ENCODE assay signal across 5 fruit fly cellular contexts in genomic region chr3R:21205680-21206326, dm6.
TF ChIP-seq lines count a peak whose summit lies in the region.

No protein-coding gene starts in this region.

- TF ChIP-seq CTCF in whole organism, embryonic (GFP tag; optimal IDR thresholded peaks at IDR 0.05; lab: Kevin White, UChicago) = peak; percentile 14

TF ChIP-seq in whole organism, adult, 20 proteins besides CTCF, POLR2A, EP300 and RAD21:
- TF ChIP-seq CG1620 (GFP tag; optimal IDR thresholded peaks at IDR 0.05; lab: Kevin White, UChicago) (no peak), CG11617 (GFP tag; optimal IDR thresholded peaks at IDR 0.05; lab: Kevin White, UChicago) (no peak), cic (GFP tag; optimal IDR thresholded peaks at IDR 0.05; lab: Kevin White, UChicago) (no peak), CG5204 (GFP tag; optimal IDR thresholded peaks at IDR 0.05; lab: Kevin White, UChicago) (no peak), CG12768 (GFP tag; optimal IDR thresholded peaks at IDR 0.05; lab: Kevin White, UChicago) (peak; percentile 5), CG33017 (tag; optimal IDR thresholded peaks at IDR 0.05; lab: Kevin White, UChicago) (no peak), CG14711 (tag; optimal IDR thresholded peaks at IDR 0.05; lab: Kevin White, UChicago) (no peak), pad (GFP tag; optimal IDR thresholded peaks at IDR 0.05; lab: Kevin White, UChicago) (no peak), bab1 (GFP tag; optimal IDR thresholded peaks at IDR 0.05; lab: Kevin White, UChicago) (no peak), tj (GFP tag; optimal IDR thresholded peaks at IDR 0.05; lab: Kevin White, UChicago) (peak; percentile 5), Crg-1 (GFP tag; optimal IDR thresholded peaks at IDR 0.05; lab: Kevin White, UChicago) (no peak), CG7045 (GFP tag; optimal IDR thresholded peaks at IDR 0.05; lab: Kevin White, UChicago) (no peak), Hr96 (GFP tag; optimal IDR thresholded peaks at IDR 0.05; lab: Kevin White, UChicago) (no peak), CG7101 (tag; optimal IDR thresholded peaks at IDR 0.05; lab: Kevin White, UChicago) (no peak), kay (GFP tag; lab: Kevin White, UChicago; ENCODE audit: borderline replicate concordance) (no peak)
TF ChIP-seq in whole organism, adult: peak in this region for 2.

TF ChIP-seq in whole organism, embryonic, 481 proteins besides CTCF, POLR2A, EP300 and RAD21 (continues in another document):
- TF ChIP-seq dmrt11E (tag; optimal IDR thresholded peaks at IDR 0.05; lab: Kevin White, UChicago) = peak; percentile 5
- TF ChIP-seq CG13894 (tag; optimal IDR thresholded peaks at IDR 0.05; lab: Kevin White, UChicago) = no peak
- no peak for TF ChIP-seq lov (optimal IDR thresholded peaks at IDR 0.05; lab: Kevin White, UChicago)
- TF ChIP-seq lov (GFP tag; IDR thresholded peaks at IDR 0.05; lab: Robert Waterston, UW) = peak; percentile 61; the same call in 1 of the 3 replicates
- no peak for TF ChIP-seq Bdp1 (GFP tag; optimal IDR thresholded peaks at IDR 0.05; lab: Kevin White, UChicago)
- TF ChIP-seq Sox102F (GFP tag; optimal IDR thresholded peaks at IDR 0.05; lab: Kevin White, UChicago) = peak; percentile 38
- peak; percentile 57 for TF ChIP-seq sisA (GFP tag; IDR thresholded peaks at IDR 0.05; lab: Robert Waterston, UW)
- no peak for TF ChIP-seq prd (optimal IDR thresholded peaks at IDR 0.05; lab: Kevin White, UChicago)
- peak; percentile 21; the same call in 1 of the 3 replicates for TF ChIP-seq prd (GFP tag; IDR thresholded peaks at IDR 0.05; lab: Robert Waterston, UW)
- TF ChIP-seq CG7357 (GFP tag; IDR thresholded peaks at IDR 0.05; lab: Robert Waterston, UW) = peak; percentile 21; the same call in 1 of the 3 replicates
- TF ChIP-seq CG14710 (tag; optimal IDR thresholded peaks at IDR 0.05; lab: Kevin White, UChicago) = peak; percentile 45
- TF ChIP-seq nau (GFP tag; optimal IDR thresholded peaks at IDR 0.05; lab: Kevin White, UChicago) = peak; percentile 58
- TF ChIP-seq CG15479 (GFP tag; optimal IDR thresholded peaks at IDR 0.05; lab: Kevin White, UChicago) = no peak
- TF ChIP-seq CG17361 (GFP tag; IDR thresholded peaks at IDR 0.05; lab: Robert Waterston, UW) = peak; percentile 78
- TF ChIP-seq fd96Cb (tag; optimal IDR thresholded peaks at IDR 0.05; lab: Kevin White, UChicago) = peak; percentile 39
- peak; percentile 15 for TF ChIP-seq CG6654 (GFP tag; optimal IDR thresholded peaks at IDR 0.05; lab: Kevin White, UChicago)
- no peak for TF ChIP-seq disco-r (GFP tag; optimal IDR thresholded peaks at IDR 0.05; lab: Kevin White, UChicago)
- peak; percentile 28; the same call in 1 of the 2 replicates for TF ChIP-seq onecut (GFP tag; IDR thresholded peaks at IDR 0.05; lab: Robert Waterston, UW)
- peak; percentile 15 for TF ChIP-seq tin (GFP tag; optimal IDR thresholded peaks at IDR 0.05; lab: Kevin White, UChicago)

TF ChIP-seq in whole organism, prepupa, 60 proteins besides CTCF, POLR2A, EP300 and RAD21 (continues in another document):
- TF ChIP-seq OdsH (GFP tag; optimal IDR thresholded peaks at IDR 0.05; lab: Kevin White, UChicago) = peak; percentile 80
- peak; percentile 94 for TF ChIP-seq CG32006 (GFP tag; optimal IDR thresholded peaks at IDR 0.05; lab: Kevin White, UChicago)
- TF ChIP-seq dsx (GFP tag; optimal IDR thresholded peaks at IDR 0.05; lab: Kevin White, UChicago; ENCODE audit: poor library complexity, severe bottlenecking) = peak; percentile 38
- TF ChIP-seq Gug (GFP tag; IDR thresholded peaks at IDR 0.05; lab: Robert Waterston, UW) = peak; percentile 84
- peak; percentile 64 for TF ChIP-seq CG34406 (GFP tag; optimal IDR thresholded peaks at IDR 0.05; lab: Kevin White, UChicago)
- TF ChIP-seq CG3032 (tag; optimal IDR thresholded peaks at IDR 0.05; lab: Kevin White, UChicago) = peak; percentile 64
- TF ChIP-seq CG8119 (GFP tag; IDR thresholded peaks at IDR 0.05; lab: Robert Waterston, UW) = peak; percentile 91
- peak; percentile 46 for TF ChIP-seq CG11902 (GFP tag; optimal IDR thresholded peaks at IDR 0.05; lab: Kevin White, UChicago)
- peak; percentile 78 for TF ChIP-seq achi (GFP tag; optimal IDR thresholded peaks at IDR 0.05; lab: Kevin White, UChicago)
- TF ChIP-seq CG1621 (tag; optimal IDR thresholded peaks at IDR 0.05; lab: Kevin White, UChicago) = peak; percentile 70
- TF ChIP-seq ss (GFP tag; optimal IDR thresholded peaks at IDR 0.05; lab: Kevin White, UChicago) = no peak
- peak; percentile 44 for TF ChIP-seq CG31627 (GFP tag; optimal IDR thresholded peaks at IDR 0.05; lab: Kevin White, UChicago)
- TF ChIP-seq salr (GFP tag; optimal IDR thresholded peaks at IDR 0.05; lab: Kevin White, UChicago) = peak; percentile 42 to 69
- TF ChIP-seq CG8319 (GFP tag; optimal IDR thresholded peaks at IDR 0.05; lab: Kevin White, UChicago) = peak; percentile 47
- TF ChIP-seq Smox (GFP tag; optimal IDR thresholded peaks at IDR 0.05; lab: Kevin White, UChicago) = no peak
- peak; percentile 15 for TF ChIP-seq cyc (GFP tag; optimal IDR thresholded peaks at IDR 0.05; lab: Kevin White, UChicago)
- TF ChIP-seq Lpt (GFP tag; optimal IDR thresholded peaks at IDR 0.05; lab: Kevin White, UChicago) = peak; percentile 84
- peak; percentile 66 for TF ChIP-seq CG6808 (GFP tag; optimal IDR thresholded peaks at IDR 0.05; lab: Kevin White, UChicago)
- TF ChIP-seq vri (GFP tag; optimal IDR thresholded peaks at IDR 0.05; lab: Kevin White, UChicago) = peak; percentile 12
- TF ChIP-seq CG10631 (GFP tag; optimal IDR thresholded peaks at IDR 0.05; lab: Kevin White, UChicago) = peak; percentile 75

TF ChIP-seq in whole organism, pupa, 21 proteins besides CTCF, POLR2A, EP300 and RAD21:
- peak; percentile 85 for TF ChIP-seq CG8301 (tag; optimal IDR thresholded peaks at IDR 0.05; lab: Kevin White, UChicago)
- TF ChIP-seq CG9948 (tag; optimal IDR thresholded peaks at IDR 0.05; lab: Kevin White, UChicago) = peak; percentile 69
- peak; percentile 99 for TF ChIP-seq EcR (GFP tag; optimal IDR thresholded peaks at IDR 0.05; lab: Kevin White, UChicago)
- peak; percentile 90 for TF ChIP-seq CG4496 (GFP tag; IDR thresholded peaks at IDR 0.05; lab: Robert Waterston, UW)
- peak; percentile 51 for TF ChIP-seq CG34367 (tag; optimal IDR thresholded peaks at IDR 0.05; lab: Kevin White, UChicago)
- peak; percentile 83 for TF ChIP-seq Pif1A (GFP tag; optimal IDR thresholded peaks at IDR 0.05; lab: Kevin White, UChicago)
- TF ChIP-seq gl (tag; optimal IDR thresholded peaks at IDR 0.05; lab: Kevin White, UChicago) = no peak
- peak; percentile 70 for TF ChIP-seq CG12605 (GFP tag; IDR thresholded peaks at IDR 0.05; lab: Robert Waterston, UW)
- peak; percentile 73 for TF ChIP-seq CG17806 (tag; optimal IDR thresholded peaks at IDR 0.05; lab: Kevin White, UChicago)
- no peak for TF ChIP-seq D1 (tag; optimal IDR thresholded peaks at IDR 0.05; lab: Kevin White, UChicago)
- TF ChIP-seq Ets98B (GFP tag; IDR thresholded peaks at IDR 0.05; lab: Robert Waterston, UW) = peak; percentile 86
- TF ChIP-seq CG14655 (GFP tag; optimal IDR thresholded peaks at IDR 0.05; lab: Kevin White, UChicago) = peak; percentile 92
- peak; percentile 50; the same call in 1 of the 2 replicates for TF ChIP-seq CG10348 (GFP tag; IDR thresholded peaks at IDR 0.05; lab: Robert Waterston, UW)
- TF ChIP-seq CG32121 (GFP tag; IDR thresholded peaks at IDR 0.05; lab: Robert Waterston, UW) = peak; percentile 80
- TF ChIP-seq Pif1B (GFP tag; optimal IDR thresholded peaks at IDR 0.05; lab: Kevin White, UChicago) = peak; percentile 47
- peak; percentile 17 for TF ChIP-seq Snoo (tag; optimal IDR thresholded peaks at IDR 0.05; lab: Kevin White, UChicago)
- TF ChIP-seq fd96Ca (GFP tag; IDR thresholded peaks at IDR 0.05; lab: Robert Waterston, UW) = peak; percentile 95
- peak; percentile 99 for TF ChIP-seq CG13204 (GFP tag; optimal IDR thresholded peaks at IDR 0.05; lab: Kevin White, UChicago)
- TF ChIP-seq CG8159 (tag; optimal IDR thresholded peaks at IDR 0.05; lab: Kevin White, UChicago) = no peak
- TF ChIP-seq CG15710 (tag; optimal IDR thresholded peaks at IDR 0.05; lab: Kevin White, UChicago) = peak; percentile 70
- TF ChIP-seq rn (GFP tag; IDR thresholded peaks at IDR 0.05; lab: Robert Waterston, UW) = peak; percentile 81
TF ChIP-seq in whole organism, pupa: peak in this region for 18.

TF ChIP-seq in whole organism, wandering third instar larva, 38 proteins besides CTCF, POLR2A, EP300 and RAD21 (continues in another document):
- no peak for TF ChIP-seq GATAd (GFP tag; optimal IDR thresholded peaks at IDR 0.05; lab: Kevin White, UChicago)
- TF ChIP-seq sage (GFP tag; optimal IDR thresholded peaks at IDR 0.05; lab: Kevin White, UChicago) = peak; percentile 28
- no peak for TF ChIP-seq Hr78 (GFP tag; optimal IDR thresholded peaks at IDR 0.05; lab: Kevin White, UChicago)
- TF ChIP-seq Hr83 (GFP tag; optimal IDR thresholded peaks at IDR 0.05; lab: Kevin White, UChicago; ENCODE audit: poor library complexity, severe bottlenecking) = no peak
- no peak for TF ChIP-seq psq (GFP tag; optimal IDR thresholded peaks at IDR 0.05; lab: Kevin White, UChicago)
- TF ChIP-seq usp (GFP tag; optimal IDR thresholded peaks at IDR 0.05; lab: Kevin White, UChicago) = no peak
- peak; percentile 31 for TF ChIP-seq HLH106 (tag; optimal IDR thresholded peaks at IDR 0.05; lab: Kevin White, UChicago)
- TF ChIP-seq Hnf4 (GFP tag; optimal IDR thresholded peaks at IDR 0.05; lab: Kevin White, UChicago) = no peak
- peak; percentile 31 for TF ChIP-seq rgr (GFP tag; optimal IDR thresholded peaks at IDR 0.05; lab: Kevin White, UChicago)
- TF ChIP-seq CG9705 (GFP tag; optimal IDR thresholded peaks at IDR 0.05; lab: Kevin White, UChicago) = no peak
- TF ChIP-seq foxo (GFP tag; optimal IDR thresholded peaks at IDR 0.05; lab: Kevin White, UChicago) = peak in 1 of 2 experiments; percentile 36
- TF ChIP-seq Sp1 (GFP tag; optimal IDR thresholded peaks at IDR 0.05; lab: Kevin White, UChicago) = peak; percentile 14
- TF ChIP-seq pan (optimal IDR thresholded peaks at IDR 0.05; lab: Kevin White, UChicago) = no peak
- TF ChIP-seq dl (GFP tag; optimal IDR thresholded peaks at IDR 0.05; lab: Kevin White, UChicago; ENCODE audit: insufficient read depth in 1 of 2, partially characterized antibody in 2 of 2) = no peak
- TF ChIP-seq Dfd (GFP tag; optimal IDR thresholded peaks at IDR 0.05; lab: Kevin White, UChicago) = peak; percentile 26
- peak; percentile 39 for TF ChIP-seq h (GFP tag; optimal IDR thresholded peaks at IDR 0.05; lab: Kevin White, UChicago)
- no peak for TF ChIP-seq sv (GFP tag; optimal IDR thresholded peaks at IDR 0.05; lab: Kevin White, UChicago)
- TF ChIP-seq ey (GFP tag; optimal IDR thresholded peaks at IDR 0.05; lab: Kevin White, UChicago) = peak; percentile 10
- TF ChIP-seq dmrt93B (GFP tag; optimal IDR thresholded peaks at IDR 0.05; lab: Kevin White, UChicago) = no peak
- TF ChIP-seq lola (GFP tag; optimal IDR thresholded peaks at IDR 0.05; lab: Kevin White, UChicago) = no peak
- TF ChIP-seq Dif (GFP tag; optimal IDR thresholded peaks at IDR 0.05; lab: Kevin White, UChicago; ENCODE audit: partially characterized antibody) = peak; percentile 21
- TF ChIP-seq jim (GFP tag; optimal IDR thresholded peaks at IDR 0.05; lab: Kevin White, UChicago) = no peak
- TF ChIP-seq Myc (optimal IDR thresholded peaks at IDR 0.05; lab: Kevin White, UChicago) = no peak
- no peak for TF ChIP-seq Jra (GFP tag; optimal IDR thresholded peaks at IDR 0.05; lab: Kevin White, UChicago)
- TF ChIP-seq fru (GFP tag; optimal IDR thresholded peaks at IDR 0.05; lab: Kevin White, UChicago) = peak; percentile 33
